Worm (Caenorhabditis elegans) whole organism, young adult: ENCODE results near the gene F36D3.1.

ENCODE experiments used
- F22D6.2 ChIP-seq: sonication (generic microtip); optimal IDR thresholded peaks from 2 replicates; lab custom pipeline; 2016; ENCODE audit warnings: mild to moderate bottlenecking, missing genetic modification characterization, missing compliant biosample characterization
- K11D2.4 ChIP-seq: fragments of 200-800 bp; sonication (Bioruptor generic); IDR thresholded peaks from 2 replicates; pipeline ENCODE4 v1.3.6; 2022; ENCODE audit warnings: missing genetic modification reagents, missing genetic modification characterization, missing compliant biosample characterization
- Y79H2A.3 ChIP-seq: fragments of 200-800 bp; sonication (Bioruptor generic); conservative IDR thresholded peaks from 2 replicates; pipeline ENCODE4 v1.3.6; 2022; ENCODE audit warnings: missing genetic modification reagents, missing genetic modification characterization, missing compliant biosample characterization
- aptf-3 ChIP-seq: fragments of 200-800 bp; sonication (Bioruptor generic); IDR thresholded peaks from 2 replicates; pipeline ENCODE4 v1.3.6; 2022; ENCODE audit warnings: missing genetic modification characterization, missing compliant biosample characterization
- attf-5 ChIP-seq: fragments of 200-800 bp; sonication (Bioruptor generic); optimal IDR thresholded peaks from 2 replicates; lab custom pipeline; 2018; ENCODE audit warnings: mild to moderate bottlenecking, missing genetic modification characterization, missing compliant biosample characterization
- cebp-2 ChIP-seq: fragments of 200-800 bp; sonication (Bioruptor generic); IDR thresholded peaks from 2 replicates; pipeline ENCODE4 v1.3.6; 2022; ENCODE audit warnings: missing genetic modification characterization, missing compliant biosample characterization
- ceh-40 ChIP-seq: fragments of 200-800 bp; sonication (Bioruptor generic); IDR thresholded peaks from 2 replicates; pipeline ENCODE4 v1.3.6; 2022; ENCODE audit warnings: missing genetic modification characterization, missing compliant biosample characterization
- lin-54 ChIP-seq: fragments of 200-800 bp; sonication (Bioruptor generic); optimal IDR thresholded peaks from 2 replicates; lab custom pipeline; 2018; ENCODE audit warnings: mild to moderate bottlenecking, missing genetic modification characterization, missing compliant biosample characterization
- madf-8 ChIP-seq: fragments of 200-800 bp; sonication (Bioruptor generic); conservative IDR thresholded peaks from 2 replicates; pipeline ENCODE4 v1.3.6; 2022; ENCODE audit warnings: missing genetic modification reagents, missing genetic modification characterization, missing compliant biosample characterization
- nhr-120 ChIP-seq: fragments of 200-800 bp; sonication (Bioruptor generic); IDR thresholded peaks from 2 replicates; pipeline ENCODE4 v1.3.6; 2022; ENCODE audit warnings: missing genetic modification characterization, missing compliant biosample characterization
- snpc-4 ChIP-seq, 5 experiments: fragments of 150-350 bp in 1 of 5; sonication (generic microtip) in 4 of 5; optimal IDR thresholded peaks; 2 replicates each; lab custom pipeline; 2014 to 2018; ENCODE audit warnings: missing genetic modification characterization in 5 of 5, missing biosample characterization in 3 of 5, antibody characterized with exemption in 2 of 5, mild to moderate bottlenecking in 2 of 5, missing compliant biosample characterization in 2 of 5, missing genotype in 2 of 5, moderate library complexity in 2 of 5, missing genetic modification reagents in 1 of 5
- unc-62 ChIP-seq: fragments of 150-350 bp; optimal IDR thresholded peaks from 2 replicates; lab custom pipeline; 2014; ENCODE audit warnings: missing biosample characterization, missing genetic modification reagents, missing genetic modification characterization
- ztf-18 ChIP-seq: sonication (generic microtip); optimal IDR thresholded peaks from 2 replicates; lab custom pipeline; 2016; ENCODE audit warnings: missing genotype, mild to moderate bottlenecking, missing genetic modification characterization, missing compliant biosample characterization

DNA sequence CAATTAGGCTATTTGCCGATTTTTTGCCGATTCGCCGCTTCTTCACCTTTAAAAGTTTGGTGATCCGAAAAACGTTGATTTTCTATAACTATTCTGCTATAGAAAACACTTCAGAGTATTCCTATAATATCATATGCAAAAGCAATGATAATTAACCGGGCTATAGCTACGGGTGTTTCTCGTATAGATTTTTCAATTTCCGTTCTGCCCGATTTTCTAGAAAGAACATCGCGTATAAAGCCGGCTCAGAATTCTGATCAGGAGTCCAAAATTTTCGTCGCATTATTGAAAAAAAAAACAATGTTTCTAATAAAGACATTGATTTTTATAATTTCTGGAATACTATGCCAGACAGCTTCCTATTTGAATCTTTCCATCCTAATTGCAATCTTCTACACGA is 51.5 kb downstream of the F36D3.1 start, which contains the start of gene srbc-65:
- TF ChIP-seq attf-5 (GFP tag; lab: Kevin White, UChicago) (no peak), madf-8 (GFP tag; lab: Robert Waterston, UW) (no peak), F22D6.2 (tag; lab: Kevin White, UChicago) (no peak), unc-62 (GFP tag; lab: Kevin White, UChicago) (no peak), nhr-120 (GFP tag; lab: Robert Waterston, UW) (no peak), ceh-40 (GFP tag; lab: Robert Waterston, UW) (no peak), lin-54 (no peak), ztf-18 (tag; lab: Kevin White, UChicago) (no peak), cebp-2 (GFP tag; lab: Robert Waterston, UW) (no peak), K11D2.4 (GFP tag; lab: Robert Waterston, UW) (no peak), Y79H2A.3 (GFP tag; lab: Robert Waterston, UW) (no peak), snpc-4 (GFP tag; optimal IDR thresholded peaks at IDR 0.05; lab: Kevin White, UChicago) (no peak), snpc-4 (tag; optimal IDR thresholded peaks at IDR 0.05; lab: Kevin White, UChicago) (no peak), aptf-3 (GFP tag; lab: Robert Waterston, UW) (no peak)
